Worm (Caenorhabditis elegans): ENCODE data around the gene pxd-1.

pxd-1 gene

ce11 chrIII:4028061-4028460 lies 22.1 kb downstream of the pxd-1 start, which contains the start of gene T02C12.5:
TSS of gene T02C12.5 (minus strand) at chrIII:4028161.
- TF ChIP-seq sem-2 (GFP tag; optimal IDR thresholded peaks at IDR 0.05) (no peak), ces-1 (GFP tag; optimal IDR thresholded peaks at IDR 0.05) (peak; percentile 86)

ce11 chrIII:4030839-4031238 lies 24.9 kb downstream of the pxd-1 start:
- TF ChIP-seq sptf-1 (tag; optimal IDR thresholded peaks at IDR 0.05) (no peak), nhr-237 (tag; optimal IDR thresholded peaks at IDR 0.05) (no peak)

- TF ChIP-seq sptf-1 (tag; optimal IDR thresholded peaks at IDR 0.05) (no peak), ces-1 (GFP tag; optimal IDR thresholded peaks at IDR 0.05) (peak; percentile 94), lin-32 (GFP tag; optimal IDR thresholded peaks at IDR 0.05) (no peak)
Measured at ce11 chrIII:4034984-4035383, 29.0 kb downstream of the pxd-1 start.

- TF ChIP-seq elt-1 (tag; optimal IDR thresholded peaks at IDR 0.05; ENCODE audit: borderline replicate concordance, insufficient read depth) (no peak), ham-2 (GFP tag; optimal IDR thresholded peaks at IDR 0.05) (no peak)
Measured at ce11 chrIII:4036740-4037139, 30.8 kb downstream of the pxd-1 start, which contains the start of gene hum-5. TSS of gene hum-5 (minus strand) at chrIII:4036840.

ce11 chrIII:4037332-4037731 lies 31.4 kb downstream of the pxd-1 start:
- TF ChIP-seq ces-1 (GFP tag; optimal IDR thresholded peaks at IDR 0.05) (peak; percentile 29), hlh-1 (tag; optimal IDR thresholded peaks at IDR 0.05) (no peak), unc-62 (GFP tag; optimal IDR thresholded peaks at IDR 0.05) (peak; percentile 1), pha-4 (tag; optimal IDR thresholded peaks at IDR 0.05) (peak; percentile 5), sptf-1 (tag; optimal IDR thresholded peaks at IDR 0.05) (no peak), ham-2 (GFP tag; optimal IDR thresholded peaks at IDR 0.05) (peak; percentile 70), lin-32 (GFP tag; optimal IDR thresholded peaks at IDR 0.05) (peak; percentile 9), mls-2 (tag; optimal IDR thresholded peaks at IDR 0.05) (peak; percentile 35)

- no peak for TF ChIP-seq flh-1 (GFP tag; optimal IDR thresholded peaks at IDR 0.05)
- no peak for TF ChIP-seq nhr-237 (tag; optimal IDR thresholded peaks at IDR 0.05)
- no peak for TF ChIP-seq mep-1 (tag; optimal IDR thresholded peaks at IDR 0.05)
- no peak for TF ChIP-seq ceh-83 (GFP tag; optimal IDR thresholded peaks at IDR 0.05)
- no peak for TF ChIP-seq nhr-12 (tag; optimal IDR thresholded peaks at IDR 0.05)
- TF ChIP-seq nhr-28 (tag; optimal IDR thresholded peaks at IDR 0.05) = no peak
- no peak for TF ChIP-seq M03D4.4 (tag; optimal IDR thresholded peaks at IDR 0.05)
- no peak for TF ChIP-seq cnd-1 (tag; optimal IDR thresholded peaks at IDR 0.05)
- TF ChIP-seq mab-5 (tag; optimal IDR thresholded peaks at IDR 0.05) = no peak
- TF ChIP-seq zip-8 (tag; optimal IDR thresholded peaks at IDR 0.05) = no peak
- no peak for TF ChIP-seq ceh-39 (tag; optimal IDR thresholded peaks at IDR 0.05)
- TF ChIP-seq mls-2 (tag; optimal IDR thresholded peaks at IDR 0.05) = no peak
- TF ChIP-seq unc-39 (tag; optimal IDR thresholded peaks at IDR 0.05) = no peak
- no peak for TF ChIP-seq hlh-1 (tag; optimal IDR thresholded peaks at IDR 0.05)
- TF ChIP-seq elt-3 (tag; optimal IDR thresholded peaks at IDR 0.05) = no peak
Measured at ce11 chrIII:4039775-4040174, 33.8 kb downstream of the pxd-1 start.

- TF ChIP-seq snpc-4 (tag; optimal IDR thresholded peaks at IDR 0.05) (no peak), hlh-1 (tag; optimal IDR thresholded peaks at IDR 0.05) (peak; percentile 96), mep-1 (tag; optimal IDR thresholded peaks at IDR 0.05) (no peak), mls-2 (tag; optimal IDR thresholded peaks at IDR 0.05) (no peak)
Measured at ce11 chrIII:4049150-4049549, 43.2 kb downstream of the pxd-1 start.

ce11 chrIII:4057894-4058293 lies 52.0 kb downstream of the pxd-1 start, which contains the start of gene rcq-5:
TSS of gene rcq-5 (minus strand) at chrIII:4057976.
- no peak for TF ChIP-seq blmp-1 (tag; optimal IDR thresholded peaks at IDR 0.05)
- TF ChIP-seq hlh-1 (tag; optimal IDR thresholded peaks at IDR 0.05) = no peak
- no peak for TF ChIP-seq M03D4.4 (tag; optimal IDR thresholded peaks at IDR 0.05)
- TF ChIP-seq unc-62 (GFP tag; optimal IDR thresholded peaks at IDR 0.05) = no peak
- no peak for TF ChIP-seq unc-39 (tag; optimal IDR thresholded peaks at IDR 0.05)
- no peak for TF ChIP-seq unc-120 (tag; optimal IDR thresholded peaks at IDR 0.05; ENCODE audit: poor library complexity, severe bottlenecking)
- peak; percentile 44 for TF ChIP-seq lsy-2 (tag; optimal IDR thresholded peaks at IDR 0.05)
- TF ChIP-seq ces-1 (GFP tag; optimal IDR thresholded peaks at IDR 0.05) = peak; percentile 76
- no peak for TF ChIP-seq nhr-28 (tag; optimal IDR thresholded peaks at IDR 0.05)
- peak; percentile 19 for TF ChIP-seq mep-1 (tag; optimal IDR thresholded peaks at IDR 0.05)
